Fruit fly (Drosophila melanogaster) Kc167 (cell line): ENCODE measurements around the gene CG4960.

Experiments
- Myc ChIP-seq: fragments of >200 bp; optimal IDR thresholded peaks from 2 replicates; lab custom pipeline; 2017; ENCODE audit warnings: missing external identifiers
- Sin3A ChIP-seq: fragments of >200 bp; optimal IDR thresholded peaks from 2 replicates; lab custom pipeline; 2018; ENCODE audit warnings: missing external identifiers
- h ChIP-seq: fragments of >200 bp; optimal IDR thresholded peaks from 3 replicates; lab custom pipeline; 2018; ENCODE audit warnings: missing external identifiers
- insv ChIP-seq: fragments of >200 bp; optimal IDR thresholded peaks from 3 replicates; lab custom pipeline; 2018; ENCODE audit warnings: missing external identifiers
- psq ChIP-seq: fragments of >200 bp; optimal IDR thresholded peaks from 2 replicates; lab custom pipeline; 2017; ENCODE audit warnings: missing external identifiers
- ttk ChIP-seq: sonication (Bioruptor generic); optimal IDR thresholded peaks from 2 replicates; lab custom pipeline; 2017; ENCODE audit warnings: missing external identifiers

CG4960 gene

DNA sequence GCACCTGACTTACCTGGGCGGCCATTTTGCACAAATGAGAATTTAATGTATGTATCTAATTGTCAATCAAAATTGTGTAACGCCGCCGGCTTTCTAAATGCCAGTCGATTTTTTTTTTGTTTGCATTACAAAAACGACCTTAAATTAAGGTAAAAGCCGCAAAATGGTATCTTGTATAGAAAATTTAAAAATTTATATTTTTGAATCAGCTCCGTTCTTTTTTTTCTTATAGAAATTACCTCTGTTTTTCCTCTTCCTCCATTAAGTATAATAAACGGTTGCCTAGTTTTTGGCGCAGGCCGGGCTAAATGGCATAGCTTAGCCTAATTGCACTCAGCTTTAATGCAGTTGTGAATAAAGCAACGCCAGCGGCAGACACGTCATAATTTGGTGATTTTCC lies at the start of gene CG4960:
CG4960 (minus strand) TSS at position 101 of the 400 bp plus-strand sequence.
- TF ChIP-seq ttk = no peak
- no peak for TF ChIP-seq h (lab: Kevin White, UChicago)
- no peak for TF ChIP-seq insv (lab: Kevin White, UChicago)
- TF ChIP-seq psq = no peak
- no peak for TF ChIP-seq Myc
- TF ChIP-seq Sin3A (lab: Kevin White, UChicago) = no peak

DNA sequence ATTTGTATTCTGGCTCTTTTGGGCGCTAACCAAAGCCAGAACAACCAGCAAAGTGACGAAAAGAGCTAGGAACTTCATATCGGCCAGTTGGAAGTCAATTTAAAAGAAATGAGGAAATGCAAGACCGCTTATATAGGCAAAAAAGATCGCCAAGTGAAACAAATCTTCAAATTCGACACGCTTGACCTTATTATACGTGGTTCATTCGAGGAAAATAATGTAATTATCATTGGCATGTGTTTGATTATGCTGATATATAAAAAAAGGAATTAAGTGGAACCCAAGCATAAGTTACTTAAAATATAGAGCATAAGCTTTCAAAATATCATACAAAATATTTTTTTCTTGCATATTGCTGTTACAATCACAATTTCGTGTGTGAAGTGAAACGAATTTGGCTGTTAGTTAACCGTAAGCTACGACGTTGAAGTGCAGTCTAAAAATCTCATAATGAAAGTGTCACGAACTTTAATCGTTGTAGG lies 44.7 kb upstream of the CG4960 start, which contains the start of the genes Mst57Da and alpha4GT2:
Mst57Da (minus strand) TSS at position 101 of the 482 bp plus-strand sequence.
alpha4GT2 (plus strand) TSS at position 432 of the 482 bp plus-strand sequence.
- no peak for TF ChIP-seq Myc
- TF ChIP-seq ttk = no peak
- TF ChIP-seq Sin3A (lab: Kevin White, UChicago) = no peak
- no peak for TF ChIP-seq psq
- TF ChIP-seq h (lab: Kevin White, UChicago) = no peak
- TF ChIP-seq insv (lab: Kevin White, UChicago) = no peak

DNA sequence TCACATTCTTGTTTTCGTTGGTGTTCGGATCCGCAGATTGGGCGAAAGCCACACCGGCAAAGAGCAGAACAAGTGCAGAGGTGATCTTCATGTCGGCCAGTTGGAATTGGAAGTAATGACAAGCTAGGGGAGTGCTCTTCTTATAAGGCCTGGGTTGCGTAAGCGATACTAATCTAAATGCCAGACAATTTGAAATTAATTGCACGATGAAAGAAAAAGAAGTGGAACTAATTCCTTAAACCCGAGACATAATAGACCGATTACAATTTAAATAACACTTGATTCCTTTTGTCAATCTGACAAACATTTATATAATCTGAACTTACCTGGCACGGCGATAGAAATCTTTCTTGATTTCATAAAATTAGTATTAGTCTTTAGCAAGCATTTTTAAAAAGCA lies 43.7 kb upstream of the CG4960 start, which contains the start of gene Mst57Db:
Mst57Db (minus strand) TSS at position 101 of the 400 bp plus-strand sequence.
- no peak for TF ChIP-seq psq

DNA sequence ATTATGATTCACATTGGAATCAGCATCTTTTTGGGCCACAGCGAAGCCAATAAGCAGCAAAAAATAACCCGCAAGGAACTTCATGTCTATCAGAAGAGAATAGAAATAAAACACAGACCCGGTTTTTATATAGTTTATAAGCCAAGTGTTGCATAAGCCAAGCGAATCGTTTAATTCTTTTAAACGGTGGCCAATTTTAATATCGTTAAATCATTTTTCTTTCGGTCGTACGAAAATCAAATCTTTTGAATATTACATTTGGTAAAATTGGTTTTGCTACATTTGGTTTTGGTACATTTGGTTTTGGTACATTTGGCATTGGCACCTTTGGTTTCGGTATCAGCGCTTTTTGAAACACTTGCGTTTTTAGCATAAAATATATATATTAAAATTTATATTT lies 43.0 kb upstream of the CG4960 start, which contains the start of gene Sfp96F:
Sfp96F (minus strand) TSS at position 101 of the 400 bp plus-strand sequence.
- TF ChIP-seq h (lab: Kevin White, UChicago) (no peak), Myc (no peak), Sin3A (lab: Kevin White, UChicago) (no peak), ttk (no peak)

DNA sequence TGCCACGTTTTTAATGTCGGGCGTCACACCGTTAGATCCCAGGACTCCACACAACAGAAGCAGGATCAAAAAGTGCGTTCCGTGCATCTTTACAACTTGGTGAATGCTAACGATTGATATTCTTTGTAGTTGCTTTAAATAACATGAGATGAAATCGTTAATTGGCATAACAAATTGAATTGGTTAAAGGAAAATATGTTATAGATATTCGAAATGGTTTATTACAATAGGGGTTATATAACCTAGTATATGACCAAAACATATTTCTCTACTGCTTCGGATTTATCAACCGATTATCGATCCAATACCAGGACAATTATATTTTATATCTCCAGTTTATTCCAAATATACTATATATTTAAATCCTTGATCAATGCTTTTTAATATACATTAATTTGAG lies 42.5 kb upstream of the CG4960 start, which contains the start of gene Mst57Dc:
Mst57Dc (minus strand) TSS at position 101 of the 400 bp plus-strand sequence.
- TF ChIP-seq insv (lab: Kevin White, UChicago) = no peak
- no peak for TF ChIP-seq ttk
- no peak for TF ChIP-seq Myc
- no peak for TF ChIP-seq Sin3A (lab: Kevin White, UChicago)
- no peak for TF ChIP-seq psq
- no peak for TF ChIP-seq h (lab: Kevin White, UChicago)

DNA sequence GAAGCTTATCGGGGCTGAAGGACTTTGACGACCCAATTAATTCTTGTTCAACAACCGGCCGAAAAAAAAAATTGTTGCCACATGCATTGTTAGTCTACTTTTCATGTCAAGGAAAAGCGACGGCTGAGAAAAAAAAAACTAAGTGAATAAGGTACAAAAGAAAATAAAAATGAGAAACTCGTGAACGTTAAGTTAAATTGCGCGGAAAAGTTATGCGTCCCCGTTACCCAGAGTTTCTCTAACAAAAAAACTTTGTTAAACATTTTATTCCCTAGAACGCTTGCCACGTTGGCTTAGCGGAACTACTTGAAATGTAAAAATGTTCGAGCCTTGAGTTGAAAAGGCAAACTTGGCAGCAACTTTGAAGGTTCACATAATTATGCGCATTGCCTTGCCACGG lies 28.1 kb upstream of the CG4960 start, which contains the start of gene CG14354:
CG14354 (plus strand) TSS at position 301 of the 400 bp plus-strand sequence.
- TF ChIP-seq Myc (no peak), psq (no peak), ttk (no peak), insv (lab: Kevin White, UChicago) (no peak), h (lab: Kevin White, UChicago) (no peak), Sin3A (lab: Kevin White, UChicago) (no peak)

DNA sequence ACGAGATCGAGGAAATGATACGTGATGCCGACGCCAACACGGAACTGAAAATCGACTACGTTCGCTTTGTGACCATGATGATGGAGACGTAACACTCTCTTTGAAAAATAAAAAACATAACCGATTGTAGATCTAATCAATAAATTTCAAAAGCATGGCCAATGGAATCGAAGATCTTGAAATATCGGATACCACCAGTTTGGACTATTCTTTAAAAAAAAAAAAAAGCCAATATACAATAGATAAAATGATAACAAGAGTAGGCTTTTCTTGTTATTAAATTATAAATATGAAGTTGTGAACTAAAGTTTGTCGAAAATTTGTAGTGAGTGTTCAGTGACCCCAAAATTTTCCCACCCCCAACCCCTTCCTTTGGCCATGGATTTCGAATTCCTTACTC lies 24.5 kb upstream of the CG4960 start, which contains the start of the genes Acam and CG17770:
Acam (plus strand) TSS at position 301 of the 400 bp plus-strand sequence.
CG17770 (plus strand) TSS at position 301 of the 400 bp plus-strand sequence.
- TF ChIP-seq insv (lab: Kevin White, UChicago) (no peak), ttk (no peak), h (lab: Kevin White, UChicago) (no peak)

DNA sequence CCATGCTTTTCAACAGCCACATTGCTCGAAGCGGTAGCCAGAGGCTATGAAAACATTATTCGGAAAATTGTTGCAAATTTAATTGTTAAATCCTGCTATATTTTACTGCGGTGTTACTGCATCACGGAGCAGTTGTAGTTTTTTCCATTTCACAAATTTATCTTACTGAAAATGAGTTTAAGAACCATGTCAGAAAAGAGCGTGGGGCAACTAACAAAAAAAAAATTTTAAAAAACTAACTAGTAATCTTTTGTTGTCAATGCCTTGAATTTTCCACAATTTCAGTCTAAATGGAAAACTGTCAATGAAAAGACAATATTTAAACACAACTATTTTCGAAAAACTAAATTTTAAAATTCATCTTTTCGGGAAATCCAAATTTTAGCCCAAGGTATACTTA lies 23.7 kb upstream of the CG4960 start, which contains the start of gene CG5024:
CG5024 (plus strand) TSS at position 301 of the 400 bp plus-strand sequence.
- TF ChIP-seq Myc = no peak

DNA sequence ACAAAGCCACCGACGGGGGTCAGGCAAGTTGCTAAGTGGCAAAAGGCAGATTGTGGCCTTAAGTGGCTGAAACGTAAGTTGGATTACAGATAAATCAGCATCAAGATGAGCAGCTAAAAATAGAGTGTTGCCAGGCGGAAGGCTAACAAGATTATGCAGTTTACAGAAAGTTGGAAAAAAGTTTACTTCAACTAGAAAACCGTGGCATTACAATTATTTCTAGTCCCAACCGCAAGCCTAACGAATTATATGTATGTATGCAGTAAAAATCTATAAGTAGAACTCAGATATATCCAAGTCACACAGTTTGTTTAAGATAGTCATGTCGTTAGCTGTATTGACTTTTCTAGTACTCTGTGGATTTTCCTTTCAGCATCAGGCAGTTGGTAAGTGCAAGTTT lies 19.0 kb upstream of the CG4960 start, which contains the start of gene BG642167:
BG642167 (plus strand) TSS at position 301 of the 400 bp plus-strand sequence.
- TF ChIP-seq psq = no peak
- TF ChIP-seq insv (lab: Kevin White, UChicago) = no peak
- TF ChIP-seq Sin3A (lab: Kevin White, UChicago) = no peak
- TF ChIP-seq Myc = no peak
- TF ChIP-seq h (lab: Kevin White, UChicago) = no peak
- no peak for TF ChIP-seq ttk

DNA sequence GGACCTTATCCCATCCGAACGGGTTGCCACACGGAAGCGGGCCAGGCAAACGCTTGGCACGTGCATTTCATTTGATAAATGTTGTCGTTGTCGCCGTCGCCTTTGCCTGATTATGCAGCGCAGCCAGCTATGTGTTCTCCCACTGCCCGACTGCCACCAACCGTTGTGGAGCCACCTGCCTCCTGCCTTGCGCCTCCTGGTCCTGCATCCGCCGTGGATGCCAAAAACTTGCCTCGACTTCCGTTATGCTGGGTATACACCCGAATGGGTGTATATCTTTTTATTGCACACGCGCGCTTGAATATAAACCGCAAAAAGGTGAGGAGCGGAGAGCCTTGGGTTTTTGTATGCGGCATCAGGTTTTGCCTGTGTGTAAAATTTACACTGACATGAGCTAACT lies 4.7 kb upstream of the CG4960 start:
- TF ChIP-seq ttk (no peak), h (lab: Kevin White, UChicago) (no peak), Myc (no peak), insv (lab: Kevin White, UChicago) (no peak), Sin3A (lab: Kevin White, UChicago) (no peak), psq (no peak)

DNA sequence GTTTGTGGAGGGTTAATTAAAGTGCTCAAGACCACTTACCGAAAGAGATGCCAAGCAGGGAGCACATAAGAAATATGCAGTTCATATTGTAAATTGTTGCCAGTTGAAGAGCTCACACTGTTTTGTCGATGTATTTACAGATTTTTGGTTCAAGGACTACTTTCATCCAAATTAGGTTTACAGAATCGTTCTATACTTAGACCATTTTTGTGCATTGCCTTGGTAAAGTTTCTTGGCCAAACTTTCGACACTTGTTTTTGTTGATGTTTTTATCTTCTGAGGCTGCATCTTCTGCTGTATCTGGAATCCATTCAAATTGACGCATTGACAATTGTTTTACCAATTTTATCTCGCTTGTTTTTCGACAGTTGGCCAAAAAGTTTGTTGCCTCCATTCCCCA lies 3.3 kb upstream of the CG4960 start, which contains the start of gene CG31093:
CG31093 (minus strand) TSS at position 101 of the 400 bp plus-strand sequence.
- TF ChIP-seq h (lab: Kevin White, UChicago) = no peak
- no peak for TF ChIP-seq ttk
- TF ChIP-seq insv (lab: Kevin White, UChicago) = no peak
- TF ChIP-seq Myc = no peak
- TF ChIP-seq psq = no peak
- no peak for TF ChIP-seq Sin3A (lab: Kevin White, UChicago)

DNA sequence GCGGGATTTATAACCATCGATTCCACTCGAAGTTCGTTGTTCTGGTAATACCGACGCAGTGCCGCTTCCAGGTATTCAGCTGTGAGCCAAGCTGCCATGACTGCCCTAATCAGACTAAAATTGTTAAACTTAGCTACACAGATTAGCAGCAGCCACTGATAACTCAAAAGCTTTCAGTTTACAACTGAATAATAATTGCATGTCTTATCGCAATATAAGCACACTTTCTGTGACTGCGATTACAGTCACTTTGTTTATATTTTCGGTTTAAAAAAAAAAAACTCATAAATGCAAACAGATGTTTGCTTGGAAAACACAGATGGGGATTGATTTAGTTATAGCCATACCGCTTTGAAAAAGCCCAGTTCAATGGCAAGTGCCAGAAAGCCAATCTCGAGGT lies 2.3 kb upstream of the CG4960 start, which contains the start of gene CG31380:
CG31380 (minus strand) TSS at position 101 of the 400 bp plus-strand sequence.
- TF ChIP-seq Sin3A (lab: Kevin White, UChicago) (no peak), insv (lab: Kevin White, UChicago) (no peak), psq (no peak), Myc (no peak), ttk (no peak)

DNA sequence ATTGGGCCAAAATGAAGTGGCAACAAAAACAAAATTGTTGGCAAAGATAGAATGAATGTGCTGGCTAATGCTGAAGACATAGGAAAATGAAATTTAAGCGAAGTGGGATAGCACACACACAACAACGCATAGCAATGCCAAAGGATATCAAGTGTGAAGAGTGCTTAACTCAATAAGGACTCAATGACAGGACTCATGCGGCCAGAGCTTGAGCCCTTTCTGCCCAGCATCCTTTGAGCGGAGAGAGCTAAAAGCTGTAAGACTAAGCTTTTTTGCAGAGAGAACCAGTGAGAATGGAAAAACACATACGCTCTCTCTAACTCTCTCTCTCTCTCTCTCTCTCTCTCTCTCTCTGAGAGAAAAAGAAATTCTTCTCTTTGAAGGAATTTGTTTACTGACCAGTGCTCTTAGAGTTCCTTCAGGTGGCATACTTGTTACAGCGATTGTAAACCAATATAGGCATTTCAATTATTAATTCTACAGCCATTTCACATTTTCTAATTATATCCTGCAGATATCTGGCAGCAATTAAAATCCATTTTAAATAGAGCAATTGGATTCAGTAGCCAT lies 4.2 kb downstream of the CG4960 start:
- TF ChIP-seq psq (no peak), h (lab: Kevin White, UChicago) (no peak), insv (lab: Kevin White, UChicago) (no peak), ttk (no peak), Sin3A (lab: Kevin White, UChicago) (no peak), Myc (no peak)
